Fruit fly (Drosophila melanogaster): Measurements from ENCODE around the gene c11.1.

Gene c11.1

dm6 chrX:9247171-9247783 lies 35.6 kb downstream of the c11.1 start, which contains the start of the genes amx and Dsor1 (continued):
- TF ChIP-seq CG30020 (tag; optimal IDR thresholded peaks at IDR 0.05) (peak; percentile 7), HLH3B (GFP tag; IDR thresholded peaks at IDR 0.05) (no peak), Stat92E (GFP tag; optimal IDR thresholded peaks at IDR 0.05) (no peak), knrl (GFP tag; IDR thresholded peaks at IDR 0.05; ENCODE audit: partially characterized antibody) (0 out of 3 replicates have a peak, but pooled peaks have one; percentile 10), CG4617 (GFP tag; optimal IDR thresholded peaks at IDR 0.05; ENCODE audit: borderline replicate concordance) (peak; percentile 62), crol (GFP tag; IDR thresholded peaks at IDR 0.05) (peak; percentile 99), Side (GFP tag; optimal IDR thresholded peaks at IDR 0.05) (no peak), CG4360 (GFP tag; IDR thresholded peaks at IDR 0.05) (peak; percentile 34; the same call in 1 of the 2 replicates), Med (GFP tag) (peak; percentile 57), E2f2 (GFP tag; IDR thresholded peaks at IDR 0.05) (peak; percentile 24; the same call in 1 of the 2 replicates), ewg (GFP tag; optimal IDR thresholded peaks at IDR 0.05) (no peak), nerfin-1 (tag; optimal IDR thresholded peaks at IDR 0.05) (peak; percentile 36), CG9797 (GFP tag; optimal IDR thresholded peaks at IDR 0.05) (peak; percentile 77), CG7786 (GFP tag; optimal IDR thresholded peaks at IDR 0.05) (no peak), Sox102F (GFP tag; optimal IDR thresholded peaks at IDR 0.05) (no peak), Tbp (GFP tag; optimal IDR thresholded peaks at IDR 0.05) (peak; percentile 23), pzg (GFP tag; optimal IDR thresholded peaks at IDR 0.05) (peak; percentile 47), row (GFP tag; IDR thresholded peaks at IDR 0.05) (peak; percentile 72), trem (tag; optimal IDR thresholded peaks at IDR 0.05) (peak; percentile 50), Sry-δ (GFP tag; optimal IDR thresholded peaks at IDR 0.05) (peak; percentile 26), CG34422 (GFP tag; IDR thresholded peaks at IDR 0.05) (peak; percentile 71; the same call in 2 of the 3 replicates), Elba2 (GFP tag; optimal IDR thresholded peaks at IDR 0.05) (peak; percentile 7), Spps (tag; optimal IDR thresholded peaks at IDR 0.05) (no peak), Adf1 (GFP tag; IDR thresholded peaks at IDR 0.05) (peak; percentile 23; the same call in 1 of the 2 replicates), Neu2 (GFP tag; optimal IDR thresholded peaks at IDR 0.05; ENCODE audit: borderline replicate concordance) (no peak), MBD-R2 (GFP tag; IDR thresholded peaks at IDR 0.05) (peak; percentile 57; the same call in 1 of the 2 replicates), Lhr (GFP tag; optimal IDR thresholded peaks at IDR 0.05) (peak; percentile 24), Pdp1 (GFP tag; optimal IDR thresholded peaks at IDR 0.05) (peak in 1 of 2 experiments; percentile 3)

dm6 chrX:9243417-9243884 lies 39.5 kb downstream of the c11.1 start, which contains the start of the genes mxc and Larp7:
TSS of gene mxc (minus strand) at chrX:9243467.
TSS of gene Larp7 (plus strand) at chrX:9243817.
- TF ChIP-seq nau (GFP tag; optimal IDR thresholded peaks at IDR 0.05) (no peak), nerfin-1 (tag; optimal IDR thresholded peaks at IDR 0.05) (peak; percentile 47), CG30020 (tag; optimal IDR thresholded peaks at IDR 0.05) (peak; percentile 58), CG31388 (GFP tag; optimal IDR thresholded peaks at IDR 0.05) (no peak), NfI (GFP tag; optimal IDR thresholded peaks at IDR 0.05) (peak; percentile 60), Tbp (GFP tag; optimal IDR thresholded peaks at IDR 0.05) (no peak), Mad (GFP tag; optimal IDR thresholded peaks at IDR 0.05) (peak; percentile 47), CG33213 (GFP tag; optimal IDR thresholded peaks at IDR 0.05) (peak; percentile 48), danr (GFP tag; IDR thresholded peaks at IDR 0.05) (peak; percentile 35; the same call in 1 of the 2 replicates), lilli (GFP tag; optimal IDR thresholded peaks at IDR 0.05) (peak; percentile 74), bcd (GFP tag; optimal IDR thresholded peaks at IDR 0.05) (peak; percentile 49), eve (GFP tag; optimal IDR thresholded peaks at IDR 0.05) (no peak), CG10209 (GFP tag; optimal IDR thresholded peaks at IDR 0.05) (peak; percentile 27), Dad (GFP tag; optimal IDR thresholded peaks at IDR 0.05) (peak; percentile 30), NK7.1 (GFP tag; optimal IDR thresholded peaks at IDR 0.05) (no peak), CG10979 (tag; optimal IDR thresholded peaks at IDR 0.05) (peak; percentile 27), NC2β (GFP tag; optimal IDR thresholded peaks at IDR 0.05) (peak; percentile 36), CG8924 (tag; optimal IDR thresholded peaks at IDR 0.05) (peak; percentile 53), Hmr (GFP tag; optimal IDR thresholded peaks at IDR 0.05) (no peak), prd (optimal IDR thresholded peaks at IDR 0.05) (no peak), prd (GFP tag; IDR thresholded peaks at IDR 0.05) (peak; percentile 73; the same call in 2 of the 3 replicates), CG13624 (GFP tag; optimal IDR thresholded peaks at IDR 0.05) (peak; percentile 70), CG6175 (GFP tag; IDR thresholded peaks at IDR 0.05) (no peak), odd (GFP tag; optimal IDR thresholded peaks at IDR 0.05) (no peak)

All from whole organism, embryonic.